In the genomic region with DNA sequence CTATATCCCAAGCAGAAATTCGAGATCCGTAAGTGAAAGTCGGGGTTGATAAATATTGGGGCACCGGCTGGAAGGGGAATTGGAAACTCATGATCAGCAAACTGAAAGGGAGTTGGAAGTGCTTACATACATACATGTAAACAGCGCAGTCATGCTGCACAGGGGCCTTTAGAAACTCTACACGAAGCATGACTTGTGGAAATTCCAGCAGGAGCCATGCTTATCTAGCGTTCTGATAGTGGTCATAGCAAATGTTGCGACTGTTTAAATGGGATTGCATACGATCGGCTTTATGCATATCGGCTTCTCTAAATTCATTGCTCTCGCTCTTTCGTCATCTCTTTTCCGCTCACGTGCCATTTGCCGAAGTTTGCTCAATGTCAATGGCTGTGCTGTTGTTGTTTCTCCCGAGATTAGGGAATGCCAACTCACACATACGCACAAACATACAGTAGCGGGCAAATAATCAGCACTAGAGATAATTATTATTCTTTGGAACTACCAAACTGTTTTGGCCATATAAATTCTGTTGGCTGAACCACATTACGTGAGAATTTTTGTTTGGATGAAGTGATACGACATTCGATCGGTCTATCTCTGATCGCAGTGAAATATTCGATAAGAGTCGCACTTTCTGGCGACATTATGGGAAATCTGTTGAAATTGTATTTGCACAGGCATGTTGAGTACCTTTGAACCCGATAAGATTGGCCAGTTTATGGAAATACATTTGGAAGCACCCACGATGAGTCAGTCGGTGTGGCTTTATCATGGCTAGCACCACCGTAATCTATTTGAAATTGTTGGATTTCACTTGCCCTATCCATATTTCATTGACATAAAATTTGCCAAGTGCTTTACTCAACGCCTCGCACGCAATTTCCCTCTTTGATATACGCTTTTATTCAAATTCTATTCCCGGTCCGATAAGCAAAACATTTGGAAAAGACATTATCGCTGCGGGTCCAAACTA, we compare ENCODE assay signal across 4 fruit fly cellular contexts.
TF ChIP-seq lines count a peak whose summit lies in the region.

No protein-coding gene starts in this region.

- no peak for TF ChIP-seq CTCF in whole organism, embryonic (GFP tag; optimal IDR thresholded peaks at IDR 0.05; lab: Kevin White, UChicago)

TF ChIP-seq in whole organism, adult, 20 proteins besides CTCF, POLR2A, EP300 and RAD21:
- TF ChIP-seq bab1 (GFP tag; optimal IDR thresholded peaks at IDR 0.05; lab: Kevin White, UChicago) (no peak), cnc (optimal IDR thresholded peaks at IDR 0.05; lab: Kevin White, UChicago) (peak; percentile 95 to 98)

TF ChIP-seq in whole organism, embryonic, 481 proteins besides CTCF, POLR2A, EP300 and RAD21 (continues in another document):
- TF ChIP-seq Gsc (GFP tag; IDR thresholded peaks at IDR 0.05; lab: Robert Waterston, UW): no peak
- peak; percentile 9 for TF ChIP-seq CG3281 (GFP tag; optimal IDR thresholded peaks at IDR 0.05; lab: Kevin White, UChicago)
- TF ChIP-seq exex (tag; optimal IDR thresholded peaks at IDR 0.05; lab: Kevin White, UChicago): peak; percentile 96
- peak; percentile 32 for TF ChIP-seq corto (GFP tag; optimal IDR thresholded peaks at IDR 0.05; lab: Kevin White, UChicago)
- peak; percentile 22 for TF ChIP-seq PHDP (tag; optimal IDR thresholded peaks at IDR 0.05; lab: Kevin White, UChicago)
- no peak for TF ChIP-seq sob (GFP tag; IDR thresholded peaks at IDR 0.05; lab: Robert Waterston, UW)
- no peak for TF ChIP-seq pfk (GFP tag; optimal IDR thresholded peaks at IDR 0.05; lab: Kevin White, UChicago)
- TF ChIP-seq pzg (GFP tag; optimal IDR thresholded peaks at IDR 0.05; lab: Kevin White, UChicago): no peak
- TF ChIP-seq kay (GFP tag; optimal IDR thresholded peaks at IDR 0.05; lab: Kevin White, UChicago): no peak
- no peak for TF ChIP-seq CG11456 (GFP tag; IDR thresholded peaks at IDR 0.05; lab: Robert Waterston, UW)
- no peak for TF ChIP-seq Opbp (GFP tag; IDR thresholded peaks at IDR 0.05; lab: Robert Waterston, UW; ENCODE audit: partially characterized antibody)
- no peak for TF ChIP-seq pho (GFP tag; optimal IDR thresholded peaks at IDR 0.05; lab: Kevin White, UChicago)
- TF ChIP-seq chinmo (GFP tag; IDR thresholded peaks at IDR 0.05; lab: Robert Waterston, UW; ENCODE audit: partially characterized antibody): 0 out of 4 replicates have a peak, but pooled peaks have one; percentile 29
- TF ChIP-seq sd (tag; optimal IDR thresholded peaks at IDR 0.05; lab: Kevin White, UChicago): peak; percentile 89
- no peak for TF ChIP-seq sens-2 (GFP tag; IDR thresholded peaks at IDR 0.05; lab: Robert Waterston, UW)
- no peak for TF ChIP-seq CG10654 (GFP tag; optimal IDR thresholded peaks at IDR 0.05; lab: Kevin White, UChicago)
- TF ChIP-seq chm (GFP tag; IDR thresholded peaks at IDR 0.05; lab: Robert Waterston, UW): no peak
- no peak for TF ChIP-seq D (optimal IDR thresholded peaks at IDR 0.05; lab: Kevin White, UChicago)
- TF ChIP-seq D (GFP tag; optimal IDR thresholded peaks at IDR 0.05; lab: Kevin White, UChicago): no peak
- peak; percentile 24; the same call in 1 of the 2 replicates for TF ChIP-seq CG10321 (GFP tag; IDR thresholded peaks at IDR 0.05; lab: Robert Waterston, UW)
- peak; percentile 50 for TF ChIP-seq CG18599 (GFP tag; optimal IDR thresholded peaks at IDR 0.05; lab: Kevin White, UChicago)
- TF ChIP-seq CG7556 (GFP tag; optimal IDR thresholded peaks at IDR 0.05; lab: Kevin White, UChicago): peak; percentile 7
- no peak for TF ChIP-seq ind (GFP tag; optimal IDR thresholded peaks at IDR 0.05; lab: Kevin White, UChicago)
- TF ChIP-seq sens (GFP tag; lab: Kevin White, UChicago): peak; percentile 35
- no peak for TF ChIP-seq Neu2 (GFP tag; optimal IDR thresholded peaks at IDR 0.05; lab: Kevin White, UChicago; ENCODE audit: borderline replicate concordance)

TF ChIP-seq in whole organism, prepupa, 60 proteins besides CTCF, POLR2A, EP300 and RAD21 (continues in another document):
- TF ChIP-seq CG3032 (tag; optimal IDR thresholded peaks at IDR 0.05; lab: Kevin White, UChicago) (no peak), Ets96B (tag; optimal IDR thresholded peaks at IDR 0.05; lab: Kevin White, UChicago) (no peak), CG8632 (GFP tag; optimal IDR thresholded peaks at IDR 0.05; lab: Kevin White, UChicago) (no peak), CG6808 (GFP tag; optimal IDR thresholded peaks at IDR 0.05; lab: Kevin White, UChicago) (no peak), CG9139 (GFP tag; optimal IDR thresholded peaks at IDR 0.05; lab: Kevin White, UChicago) (no peak), CG7368 (GFP tag; optimal IDR thresholded peaks at IDR 0.05; lab: Kevin White, UChicago) (no peak), CG3919 (GFP tag; optimal IDR thresholded peaks at IDR 0.05; lab: Kevin White, UChicago) (no peak), spab (GFP tag; optimal IDR thresholded peaks at IDR 0.05; lab: Kevin White, UChicago) (no peak), Eip75B (GFP tag; optimal IDR thresholded peaks at IDR 0.05; lab: Kevin White, UChicago) (no peak), fd59A (GFP tag; optimal IDR thresholded peaks at IDR 0.05; lab: Kevin White, UChicago) (no peak), topi (GFP tag; optimal IDR thresholded peaks at IDR 0.05; lab: Kevin White, UChicago) (peak; percentile 23), salr (GFP tag; optimal IDR thresholded peaks at IDR 0.05; lab: Kevin White, UChicago) (no peak), CG8119 (GFP tag; IDR thresholded peaks at IDR 0.05; lab: Robert Waterston, UW) (no peak; the same call in 2 of the 3 replicates), Sox102F (GFP tag; optimal IDR thresholded peaks at IDR 0.05; lab: Kevin White, UChicago) (no peak), CG4318 (GFP tag; optimal IDR thresholded peaks at IDR 0.05; lab: Kevin White, UChicago) (no peak), Sox14 (GFP tag; optimal IDR thresholded peaks at IDR 0.05; lab: Kevin White, UChicago) (no peak), dsx (GFP tag; optimal IDR thresholded peaks at IDR 0.05; lab: Kevin White, UChicago; ENCODE audit: poor library complexity, severe bottlenecking) (no peak), Met (GFP tag; optimal IDR thresholded peaks at IDR 0.05; lab: Kevin White, UChicago) (no peak), CG34406 (GFP tag; optimal IDR thresholded peaks at IDR 0.05; lab: Kevin White, UChicago) (no peak), Ets21C (GFP tag; optimal IDR thresholded peaks at IDR 0.05; lab: Kevin White, UChicago) (no peak), OdsH (GFP tag; optimal IDR thresholded peaks at IDR 0.05; lab: Kevin White, UChicago) (no peak), achi (GFP tag; optimal IDR thresholded peaks at IDR 0.05; lab: Kevin White, UChicago) (no peak), Smox (GFP tag; optimal IDR thresholded peaks at IDR 0.05; lab: Kevin White, UChicago) (no peak), CG6854 (GFP tag; optimal IDR thresholded peaks at IDR 0.05; lab: Kevin White, UChicago) (no peak), ss (GFP tag; optimal IDR thresholded peaks at IDR 0.05; lab: Kevin White, UChicago) (no peak), Gug (GFP tag; IDR thresholded peaks at IDR 0.05; lab: Robert Waterston, UW) (no peak), fkh (GFP tag; optimal IDR thresholded peaks at IDR 0.05; lab: Kevin White, UChicago) (peak; percentile 36), lz (GFP tag; optimal IDR thresholded peaks at IDR 0.05; lab: Kevin White, UChicago) (no peak), Hr38 (GFP tag; optimal IDR thresholded peaks at IDR 0.05; lab: Kevin White, UChicago) (no peak)

TF ChIP-seq in whole organism, wandering third instar larva, 38 proteins besides CTCF, POLR2A, EP300 and RAD21 (continues in another document):
- TF ChIP-seq brk (GFP tag; optimal IDR thresholded peaks at IDR 0.05; lab: Kevin White, UChicago) (no peak), CG32264 (GFP tag; optimal IDR thresholded peaks at IDR 0.05; lab: Kevin White, UChicago) (no peak), Hr78 (GFP tag; optimal IDR thresholded peaks at IDR 0.05; lab: Kevin White, UChicago) (no peak), Abd-B (GFP tag; optimal IDR thresholded peaks at IDR 0.05; lab: Kevin White, UChicago) (no peak), dsf (GFP tag; optimal IDR thresholded peaks at IDR 0.05; lab: Kevin White, UChicago; ENCODE audit: borderline replicate concordance) (no peak), sv (GFP tag; optimal IDR thresholded peaks at IDR 0.05; lab: Kevin White, UChicago) (no peak), GATAd (GFP tag; optimal IDR thresholded peaks at IDR 0.05; lab: Kevin White, UChicago) (no peak), Jra (GFP tag; optimal IDR thresholded peaks at IDR 0.05; lab: Kevin White, UChicago) (peak; percentile 27), N (GFP tag; optimal IDR thresholded peaks at IDR 0.05; lab: Kevin White, UChicago) (no peak), Vsx2 (GFP tag; optimal IDR thresholded peaks at IDR 0.05; lab: Kevin White, UChicago; ENCODE audit: partially characterized antibody) (no peak), dmrt93B (GFP tag; optimal IDR thresholded peaks at IDR 0.05; lab: Kevin White, UChicago) (no peak), Rel (GFP tag; optimal IDR thresholded peaks at IDR 0.05; lab: Kevin White, UChicago) (peak; percentile 17), Rel (tag; optimal IDR thresholded peaks at IDR 0.05; lab: Kevin White, UChicago) (peak; percentile 36), rgr (GFP tag; optimal IDR thresholded peaks at IDR 0.05; lab: Kevin White, UChicago) (peak; percentile 75), pan (optimal IDR thresholded peaks at IDR 0.05; lab: Kevin White, UChicago) (no peak), h (GFP tag; optimal IDR thresholded peaks at IDR 0.05; lab: Kevin White, UChicago) (peak; percentile 86), Mio (GFP tag; optimal IDR thresholded peaks at IDR 0.05; lab: Kevin White, UChicago) (no peak), Dif (GFP tag; optimal IDR thresholded peaks at IDR 0.05; lab: Kevin White, UChicago; ENCODE audit: partially characterized antibody) (peak; percentile 3), sage (GFP tag; optimal IDR thresholded peaks at IDR 0.05; lab: Kevin White, UChicago) (no peak), tai (GFP tag; optimal IDR thresholded peaks at IDR 0.05; lab: Kevin White, UChicago) (no peak), OdsH (GFP tag; optimal IDR thresholded peaks at IDR 0.05; lab: Kevin White, UChicago) (peak; percentile 74), Sp1 (GFP tag; optimal IDR thresholded peaks at IDR 0.05; lab: Kevin White, UChicago) (peak; percentile 4), HLH106 (tag; optimal IDR thresholded peaks at IDR 0.05; lab: Kevin White, UChicago) (peak; percentile 26), Dfd (GFP tag; optimal IDR thresholded peaks at IDR 0.05; lab: Kevin White, UChicago) (no peak), Hnf4 (GFP tag; optimal IDR thresholded peaks at IDR 0.05; lab: Kevin White, UChicago) (peak; percentile 70), foxo (GFP tag; optimal IDR thresholded peaks at IDR 0.05; lab: Kevin White, UChicago) (peak in 1 of 2 experiments; percentile 61), jim (GFP tag; optimal IDR thresholded peaks at IDR 0.05; lab: Kevin White, UChicago) (no peak), Myc (optimal IDR thresholded peaks at IDR 0.05; lab: Kevin White, UChicago) (no peak), ey (GFP tag; optimal IDR thresholded peaks at IDR 0.05; lab: Kevin White, UChicago) (peak; percentile 62), Hr83 (GFP tag; optimal IDR thresholded peaks at IDR 0.05; lab: Kevin White, UChicago; ENCODE audit: poor library complexity, severe bottlenecking) (no peak)
